Worm (Caenorhabditis elegans): ENCODE data around the gene klp-17.

DNA sequence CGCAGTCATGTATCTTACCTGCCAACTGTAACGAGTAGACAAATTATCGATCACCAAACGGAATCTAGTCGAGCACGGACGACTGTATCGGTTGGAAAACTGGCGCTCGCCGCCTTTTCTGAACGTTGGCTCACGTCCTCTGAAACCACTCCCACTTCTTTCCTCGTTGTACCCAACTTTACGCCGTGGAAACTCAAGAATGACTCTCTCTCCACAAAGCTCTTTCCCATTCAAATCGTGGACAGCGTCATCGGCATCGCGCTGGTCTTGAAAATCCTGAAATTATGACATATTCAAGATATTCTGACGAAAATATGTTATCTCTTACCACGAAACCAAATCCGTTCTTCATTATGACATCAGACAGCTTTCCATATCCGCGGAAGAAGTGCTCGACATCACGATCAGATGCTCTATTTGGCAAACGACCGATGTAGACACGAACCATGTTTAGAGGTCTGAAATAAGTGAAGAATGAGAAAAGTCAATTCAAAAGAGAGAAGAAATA, 14.9 kb downstream of the klp-17 start, which contains the start of gene rsp-2:
- TF ChIP-seq snpc-4 (tag; optimal IDR thresholded peaks at IDR 0.05) = no peak
- TF ChIP-seq nhr-76 (tag; optimal IDR thresholded peaks at IDR 0.05) = no peak
- TF ChIP-seq nhr-12 (tag; optimal IDR thresholded peaks at IDR 0.05) = no peak
- no peak for TF ChIP-seq blmp-1 (tag; optimal IDR thresholded peaks at IDR 0.05)
- TF ChIP-seq unc-39 (tag; optimal IDR thresholded peaks at IDR 0.05) = no peak

All from whole organism, mixed stage, embryonic.